Worm (Caenorhabditis elegans) whole organism, L3 larva: ENCODE results near the gene anmt-1.
A peak's percentile ranks its signal among the peaks of the same experiment; 100 is the strongest.

Experiments
- egl-27 ChIP-seq: sonication (generic microtip); optimal IDR thresholded peaks from 4 replicates; lab custom pipeline; 2017; ENCODE audit warnings: missing biosample characterization, missing genetic modification reagents, missing genetic modification characterization
- elt-2 ChIP-seq: sonication (generic microtip); optimal IDR thresholded peaks from 2 replicates; lab custom pipeline; 2016; ENCODE audit warnings: missing genetic modification reagents, mild to moderate bottlenecking, missing genetic modification characterization, missing compliant biosample characterization
- fkh-2 ChIP-seq: fragments of 150-350 bp; optimal IDR thresholded peaks from 2 replicates; lab custom pipeline; 2014; ENCODE audit warnings: missing biosample characterization, missing genetic modification reagents, missing genetic modification characterization
- fos-1 ChIP-seq: fragments of 150-350 bp; optimal IDR thresholded peaks from 2 replicates; lab custom pipeline; 2014; ENCODE audit warnings: missing biosample characterization, missing genetic modification characterization
- hmg-11 ChIP-seq: sonication (generic microtip); optimal IDR thresholded peaks from 2 replicates; lab custom pipeline; 2016; ENCODE audit warnings: missing genetic modification characterization, missing compliant biosample characterization
- jun-1 ChIP-seq: fragments of 150-350 bp; optimal IDR thresholded peaks from 2 replicates; lab custom pipeline; 2014; ENCODE audit warnings: missing biosample characterization, missing genetic modification reagents, missing genetic modification characterization
- lin-39 ChIP-seq: fragments of 150-350 bp; optimal IDR thresholded peaks from 2 replicates; lab custom pipeline; 2018; ENCODE audit warnings: missing biosample characterization, missing genetic modification reagents, missing genetic modification characterization
- lsy-12 ChIP-seq: sonication (generic microtip); optimal IDR thresholded peaks from 2 replicates; lab custom pipeline; 2016; ENCODE audit warnings: mild to moderate bottlenecking, missing genetic modification characterization, missing compliant biosample characterization
- mdl-1 ChIP-seq: fragments of 150-350 bp; optimal IDR thresholded peaks from 2 replicates; lab custom pipeline; 2014; ENCODE audit warnings: missing biosample characterization, missing genetic modification characterization
- nfya-1 ChIP-seq: sonication (generic microtip); optimal IDR thresholded peaks from 2 replicates; lab custom pipeline; 2017; ENCODE audit warnings: missing genetic modification characterization, mild to moderate bottlenecking, missing compliant biosample characterization, antibody characterized with exemption, moderate library complexity; ENCODE audit not compliant: insufficient read depth
- nhr-11 ChIP-seq: fragments of 150-350 bp; optimal IDR thresholded peaks from 2 replicates; lab custom pipeline; 2014; ENCODE audit warnings: missing biosample characterization, missing genetic modification characterization
- nhr-12 ChIP-seq: fragments of 150-350 bp; optimal IDR thresholded peaks from 2 replicates; lab custom pipeline; 2014; ENCODE audit warnings: missing biosample characterization, missing genetic modification characterization
- nhr-23 ChIP-seq: fragments of 150-350 bp; optimal IDR thresholded peaks from 2 replicates; lab custom pipeline; 2014; ENCODE audit warnings: missing biosample characterization, missing genetic modification reagents, missing genetic modification characterization
- nhr-25 ChIP-seq: sonication (generic microtip); optimal IDR thresholded peaks from 2 replicates; lab custom pipeline; 2017; ENCODE audit warnings: missing biosample characterization, missing genetic modification characterization
- nhr-43 ChIP-seq: sonication (generic microtip); optimal IDR thresholded peaks from 2 replicates; lab custom pipeline; 2016; ENCODE audit warnings: mild to moderate bottlenecking, missing genetic modification characterization, missing compliant biosample characterization; ENCODE audit not compliant: poor library complexity, severe bottlenecking
- nhr-76 ChIP-seq: fragments of 150-350 bp; sonication (generic microtip); optimal IDR thresholded peaks from 5 replicates; lab custom pipeline; 2014; ENCODE audit warnings: missing biosample characterization, missing genetic modification characterization
- pha-4 ChIP-seq: fragments of 150-350 bp; optimal IDR thresholded peaks from 2 replicates; lab custom pipeline; 2014; ENCODE audit warnings: missing biosample characterization, missing genetic modification reagents, missing genetic modification characterization
- pqm-1 ChIP-seq: fragments of 150-350 bp; optimal IDR thresholded peaks from 2 replicates; lab custom pipeline; 2017; ENCODE audit warnings: missing biosample characterization, missing genetic modification characterization, inconsistent platforms
- skn-1 ChIP-seq: fragments of 150-350 bp; optimal IDR thresholded peaks from 2 replicates; lab custom pipeline; 2014; ENCODE audit warnings: missing biosample characterization, missing genetic modification characterization
- unc-39 ChIP-seq: sonication (generic microtip); optimal IDR thresholded peaks from 4 replicates; lab custom pipeline; 2017; ENCODE audit warnings: missing biosample characterization, missing genetic modification characterization
- unc-62 ChIP-seq: fragments of 150-350 bp; sonication (generic microtip); optimal IDR thresholded peaks from 4 replicates; lab custom pipeline; 2014; ENCODE audit warnings: missing biosample characterization, missing genetic modification reagents, missing genetic modification characterization
- ztf-4 ChIP-seq: fragments of 150-350 bp; optimal IDR thresholded peaks from 2 replicates; lab custom pipeline; 2014; ENCODE audit warnings: missing biosample characterization, missing genetic modification characterization

anmt-1 gene

ce11 chrIII:8733667-8734066 is 49.1 kb downstream of the anmt-1 start:
- TF ChIP-seq nhr-12 (no peak), mdl-1 (peak; percentile 50), elt-2 (tag; lab: Kevin White, UChicago) (peak; percentile 93), fos-1 (tag; lab: Kevin White, UChicago) (peak; percentile 4), pqm-1 (tag; lab: Kevin White, UChicago) (peak; percentile 65), skn-1 (tag; lab: Kevin White, UChicago) (no peak), egl-27 (no peak), unc-39 (tag; lab: Kevin White, UChicago) (no peak)
- TF ChIP-seq, all 47 proteins: peak for 4

- TF ChIP-seq nfya-1 (tag; lab: Kevin White, UChicago) (peak; percentile 50), jun-1 (tag; lab: Kevin White, UChicago) (no peak), lsy-12 (no peak), nhr-11 (tag; lab: Kevin White, UChicago) (no peak), ztf-4 (tag; lab: Kevin White, UChicago) (no peak), nhr-23 (peak; percentile 80), unc-62 (peak; percentile 50), pha-4 (tag; lab: Kevin White, UChicago) (peak; percentile 8), pqm-1 (tag; lab: Kevin White, UChicago) (peak; percentile 42), hmg-11 (tag; lab: Kevin White, UChicago) (peak; percentile 24), elt-2 (tag; lab: Kevin White, UChicago) (peak; percentile 59), nhr-43 (peak; percentile 79), nhr-76 (tag; lab: Kevin White, UChicago) (no peak), nhr-25 (peak; percentile 82), fkh-2 (tag; lab: Kevin White, UChicago) (no peak), lin-39 (tag; lab: Kevin White, UChicago) (no peak), mdl-1 (peak; percentile 6)
Observed at ce11 chrIII:8734327-8734885, 49.8 kb downstream of the anmt-1 start.
